Fruit fly (Drosophila melanogaster): Measurements from ENCODE around the gene Atg4b.

Gene Atg4b

dm6 chr3R:15356645-15357431, at the start of gene Atg4b, which contains the start of gene Hibch:
Gene Atg4b, minus strand, starts transcription at chr3R:15356924.
Gene Hibch, plus strand, starts transcription at chr3R:15357229.
- TF ChIP-seq CG3163 (GFP tag; optimal IDR thresholded peaks at IDR 0.05) (no peak), Deaf1 (tag; optimal IDR thresholded peaks at IDR 0.05) (no peak), Ssrp (tag; optimal IDR thresholded peaks at IDR 0.05) (peak; percentile 85), hbn (GFP tag; IDR thresholded peaks at IDR 0.05; ENCODE audit: partially characterized antibody) (no peak), CoRest (tag; optimal IDR thresholded peaks at IDR 0.05) (peak; percentile 93), CG30020 (tag; optimal IDR thresholded peaks at IDR 0.05) (peak; percentile 79), NC2α (GFP tag; optimal IDR thresholded peaks at IDR 0.05) (no peak), D (optimal IDR thresholded peaks at IDR 0.05) (no peak), D (GFP tag; optimal IDR thresholded peaks at IDR 0.05) (peak; percentile 82), tio (GFP tag; optimal IDR thresholded peaks at IDR 0.05) (no peak), cwo (GFP tag; optimal IDR thresholded peaks at IDR 0.05) (peak; percentile 79), Sry-β (GFP tag; optimal IDR thresholded peaks at IDR 0.05) (peak; percentile 48), sima (GFP tag; optimal IDR thresholded peaks at IDR 0.05) (no peak), CG4328 (GFP tag; optimal IDR thresholded peaks at IDR 0.05) (peak; percentile 79), CG30431 (GFP tag; optimal IDR thresholded peaks at IDR 0.05) (peak; percentile 70), CG30403 (GFP tag; optimal IDR thresholded peaks at IDR 0.05) (peak; percentile 91), CG9876 (GFP tag; optimal IDR thresholded peaks at IDR 0.05) (no peak), CG7556 (GFP tag; optimal IDR thresholded peaks at IDR 0.05) (peak; percentile 87), Mrtf (GFP tag; IDR thresholded peaks at IDR 0.05) (peak; percentile 73), CG7987 (GFP tag; optimal IDR thresholded peaks at IDR 0.05) (peak; percentile 55), Hr3 (GFP tag; optimal IDR thresholded peaks at IDR 0.05) (peak; percentile 84), ERR (GFP tag; optimal IDR thresholded peaks at IDR 0.05) (no peak), ken (GFP tag; IDR thresholded peaks at IDR 0.05) (peak; percentile 78; the same call in 2 of the 3 replicates), fd96Cb (tag; optimal IDR thresholded peaks at IDR 0.05) (peak; percentile 82), sim (GFP tag; IDR thresholded peaks at IDR 0.05) (no peak), h (optimal IDR thresholded peaks at IDR 0.05) (no peak), bbx (GFP tag; IDR thresholded peaks at IDR 0.05; ENCODE audit: partially characterized antibody) (peak; percentile 39; the same call in 1 of the 2 replicates), CG2875 (GFP tag; optimal IDR thresholded peaks at IDR 0.05) (no peak), grau (tag; optimal IDR thresholded peaks at IDR 0.05) (peak; percentile 89), CG16815 (GFP tag; optimal IDR thresholded peaks at IDR 0.05) (peak; percentile 78), ase (GFP tag; IDR thresholded peaks at IDR 0.05) (peak; percentile 66; the same call in 2 of the 3 replicates), dysf (GFP tag; IDR thresholded peaks at IDR 0.05) (peak; percentile 85), pita (GFP tag; optimal IDR thresholded peaks at IDR 0.05) (no peak), shn (GFP tag; optimal IDR thresholded peaks at IDR 0.05) (no peak), CG12769 (tag; optimal IDR thresholded peaks at IDR 0.05) (no peak), CG14710 (tag; optimal IDR thresholded peaks at IDR 0.05) (peak; percentile 91), ap (GFP tag; IDR thresholded peaks at IDR 0.05) (peak; percentile 53; the same call in 1 of the 2 replicates), Ets97D (GFP tag; optimal IDR thresholded peaks at IDR 0.05) (peak; percentile 8), CG10462 (GFP tag; optimal IDR thresholded peaks at IDR 0.05) (peak; percentile 57), CG6175 (GFP tag; IDR thresholded peaks at IDR 0.05) (peak; percentile 60; the same call in 2 of the 3 replicates), ara (GFP tag; IDR thresholded peaks at IDR 0.05) (peak; percentile 71; the same call in 1 of the 2 replicates), Mes4 (GFP tag; optimal IDR thresholded peaks at IDR 0.05) (no peak), CG17361 (GFP tag; IDR thresholded peaks at IDR 0.05) (peak; percentile 95), CG13287 (GFP tag; IDR thresholded peaks at IDR 0.05; ENCODE audit: partially characterized antibody) (peak; percentile 14; the same call in 1 of the 2 replicates), Six4 (GFP tag; optimal IDR thresholded peaks at IDR 0.05) (peak; percentile 62), zfh1 (GFP tag; IDR thresholded peaks at IDR 0.05) (peak; percentile 62; the same call in 2 of the 3 replicates), CG10274 (GFP tag; optimal IDR thresholded peaks at IDR 0.05) (peak; percentile 44), CG1647 (GFP tag; optimal IDR thresholded peaks at IDR 0.05) (peak; percentile 8), nau (GFP tag; optimal IDR thresholded peaks at IDR 0.05) (no peak)
